Worm (Caenorhabditis elegans): ENCODE measurements around the gene arrd-10.

The arrd-10 gene

ce11 chrII:12965138-12965537, 25.2 kb downstream of the arrd-10 start:
- TF ChIP-seq cnd-1 (tag; optimal IDR thresholded peaks at IDR 0.05): no peak
- peak; percentile 90 for TF ChIP-seq elt-1 (tag; optimal IDR thresholded peaks at IDR 0.05; ENCODE audit: borderline replicate concordance, insufficient read depth)

ce11 chrII:12965538-12965588, 25.5 kb downstream of the arrd-10 start, which contains the start of gene ptr-18:
Gene ptr-18, plus strand, starts transcription at chrII:12965546.
- no peak for TF ChIP-seq tbx-8 (GFP tag; optimal IDR thresholded peaks at IDR 0.05)
- no peak for TF ChIP-seq mab-5 (tag; optimal IDR thresholded peaks at IDR 0.05)
- no peak for TF ChIP-seq drap-1 (GFP tag; optimal IDR thresholded peaks at IDR 0.05)
- TF ChIP-seq pha-4 (tag; optimal IDR thresholded peaks at IDR 0.05): no peak
- TF ChIP-seq ces-1 (GFP tag; optimal IDR thresholded peaks at IDR 0.05): no peak
- no peak for TF ChIP-seq ham-2 (GFP tag; optimal IDR thresholded peaks at IDR 0.05)
- TF ChIP-seq elt-1 (tag; optimal IDR thresholded peaks at IDR 0.05; ENCODE audit: borderline replicate concordance, insufficient read depth): no peak
- TF ChIP-seq ceh-43 (GFP tag; optimal IDR thresholded peaks at IDR 0.05): no peak
- no peak for TF ChIP-seq cnd-1 (tag; optimal IDR thresholded peaks at IDR 0.05)
- TF ChIP-seq ztf-11 (tag; optimal IDR thresholded peaks at IDR 0.05): no peak
- TF ChIP-seq M03D4.4 (tag; optimal IDR thresholded peaks at IDR 0.05): no peak
- no peak for TF ChIP-seq nhr-76 (tag; optimal IDR thresholded peaks at IDR 0.05)

DNA sequence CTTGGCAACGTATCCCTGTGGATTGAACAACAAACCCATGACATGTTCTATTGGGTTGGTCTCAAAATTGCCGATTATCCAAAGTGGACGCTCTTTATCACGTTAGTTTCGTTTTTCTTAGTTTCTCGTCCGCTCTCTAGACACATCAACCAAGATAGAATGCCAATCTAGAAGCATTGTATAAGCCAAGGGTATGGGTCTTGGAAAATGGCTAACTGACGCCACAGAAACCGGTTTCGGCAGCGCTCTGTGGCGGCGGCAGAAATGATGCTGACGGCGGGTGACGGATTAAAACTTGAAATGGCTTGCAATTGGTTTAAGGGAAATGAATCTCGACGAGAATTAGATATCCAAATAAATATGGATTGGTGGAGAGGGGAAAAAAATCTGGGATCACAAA, 25.7 kb downstream of the arrd-10 start:
- TF ChIP-seq elt-1 (tag; optimal IDR thresholded peaks at IDR 0.05; ENCODE audit: borderline replicate concordance, insufficient read depth) (no peak), unc-120 (tag; optimal IDR thresholded peaks at IDR 0.05; ENCODE audit: poor library complexity, severe bottlenecking) (no peak), drap-1 (GFP tag; optimal IDR thresholded peaks at IDR 0.05) (no peak), unc-39 (tag; optimal IDR thresholded peaks at IDR 0.05) (no peak), nhr-76 (tag; optimal IDR thresholded peaks at IDR 0.05) (no peak), lsy-2 (tag; optimal IDR thresholded peaks at IDR 0.05) (no peak), nhr-12 (tag; optimal IDR thresholded peaks at IDR 0.05) (no peak), zip-8 (tag; optimal IDR thresholded peaks at IDR 0.05) (no peak)

- TF ChIP-seq flh-1 (GFP tag; optimal IDR thresholded peaks at IDR 0.05) (no peak), unc-62 (GFP tag; optimal IDR thresholded peaks at IDR 0.05) (no peak), lsy-2 (tag; optimal IDR thresholded peaks at IDR 0.05) (no peak), zip-8 (tag; optimal IDR thresholded peaks at IDR 0.05) (peak; percentile 100), M03D4.4 (tag; optimal IDR thresholded peaks at IDR 0.05) (no peak), ztf-11 (tag; optimal IDR thresholded peaks at IDR 0.05) (no peak), ceh-43 (GFP tag; optimal IDR thresholded peaks at IDR 0.05) (no peak), nhr-76 (tag; optimal IDR thresholded peaks at IDR 0.05) (no peak)
Observed at ce11 chrII:12966274-12966673, 26.4 kb downstream of the arrd-10 start.

- TF ChIP-seq ceh-83 (GFP tag; optimal IDR thresholded peaks at IDR 0.05) (peak; percentile 56), mab-5 (tag; optimal IDR thresholded peaks at IDR 0.05) (no peak), flh-1 (GFP tag; optimal IDR thresholded peaks at IDR 0.05) (no peak), ceh-39 (tag; optimal IDR thresholded peaks at IDR 0.05) (no peak)
Observed at ce11 chrII:12968448-12968969, 28.6 kb downstream of the arrd-10 start.

DNA sequence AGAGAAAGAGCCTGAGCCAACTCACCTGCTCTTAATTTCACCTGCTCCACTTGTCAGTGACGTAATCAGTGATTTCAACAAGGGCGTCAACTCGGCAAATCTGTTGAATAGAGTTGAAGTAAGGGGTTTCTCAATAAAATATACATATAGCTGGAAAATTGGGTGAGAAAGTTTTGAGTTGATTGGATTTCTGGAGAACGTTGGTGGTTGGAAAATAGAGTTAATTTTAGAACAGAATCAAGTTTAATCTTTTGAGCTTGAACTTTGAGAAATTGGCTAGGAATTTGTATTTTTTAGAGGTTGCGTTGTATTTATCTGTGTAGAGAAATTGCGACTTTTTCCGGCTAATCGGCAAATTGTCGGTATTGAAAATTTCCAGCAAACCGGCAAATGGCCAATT, 29.7 kb downstream of the arrd-10 start, which contains the start of gene Y38F1A.4:
Gene Y38F1A.4 (minus strand): TSS at position 101 of the 400 bp plus-strand sequence.
- TF ChIP-seq lin-13 (tag; optimal IDR thresholded peaks at IDR 0.05) (no peak), zip-8 (tag; optimal IDR thresholded peaks at IDR 0.05) (peak; percentile 1)

DNA sequence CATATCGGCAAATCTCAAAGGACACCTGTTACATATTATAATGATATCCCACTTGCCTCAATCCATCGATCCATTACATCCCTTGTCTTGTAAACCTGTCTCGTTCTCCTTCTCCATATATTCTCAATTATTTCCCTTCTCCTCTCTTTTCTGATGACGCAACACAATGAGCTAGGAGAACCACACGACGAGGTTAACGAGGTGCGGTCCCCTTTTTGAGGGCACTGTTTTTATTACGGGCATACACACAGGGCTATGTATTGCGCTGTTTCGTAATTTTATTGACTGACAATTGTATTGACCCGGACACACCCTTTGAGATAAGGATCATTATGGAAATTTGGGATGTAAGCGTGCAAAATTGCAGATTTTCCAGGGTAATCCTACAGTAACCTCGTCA, 38.8 kb downstream of the arrd-10 start:
- no peak for TF ChIP-seq drap-1 (GFP tag; optimal IDR thresholded peaks at IDR 0.05)
- no peak for TF ChIP-seq lin-13 (tag; optimal IDR thresholded peaks at IDR 0.05)
- no peak for TF ChIP-seq lsy-2 (tag; optimal IDR thresholded peaks at IDR 0.05)
- no peak for TF ChIP-seq flh-1 (GFP tag; optimal IDR thresholded peaks at IDR 0.05)
- TF ChIP-seq zip-8 (tag; optimal IDR thresholded peaks at IDR 0.05): peak; percentile 96
- TF ChIP-seq M03D4.4 (tag; optimal IDR thresholded peaks at IDR 0.05): no peak
- no peak for TF ChIP-seq ces-1 (GFP tag; optimal IDR thresholded peaks at IDR 0.05)
- TF ChIP-seq ceh-39 (tag; optimal IDR thresholded peaks at IDR 0.05): no peak
- TF ChIP-seq unc-120 (tag; optimal IDR thresholded peaks at IDR 0.05; ENCODE audit: poor library complexity, severe bottlenecking): no peak
- no peak for TF ChIP-seq elt-3 (tag; optimal IDR thresholded peaks at IDR 0.05)
- no peak for TF ChIP-seq lin-32 (GFP tag; optimal IDR thresholded peaks at IDR 0.05)
- peak; percentile 99 for TF ChIP-seq nhr-2 (tag; optimal IDR thresholded peaks at IDR 0.05)
- peak; percentile 23 for TF ChIP-seq ceh-83 (GFP tag; optimal IDR thresholded peaks at IDR 0.05)
- TF ChIP-seq mls-2 (tag; optimal IDR thresholded peaks at IDR 0.05): no peak
- TF ChIP-seq unc-62 (GFP tag; optimal IDR thresholded peaks at IDR 0.05): peak; percentile 46
- TF ChIP-seq bed-3 (GFP tag; optimal IDR thresholded peaks at IDR 0.05): no peak
- no peak for TF ChIP-seq tbx-8 (GFP tag; optimal IDR thresholded peaks at IDR 0.05)
- no peak for TF ChIP-seq cnd-1 (tag; optimal IDR thresholded peaks at IDR 0.05)
- TF ChIP-seq ham-2 (GFP tag; optimal IDR thresholded peaks at IDR 0.05): no peak
- no peak for TF ChIP-seq snpc-4 (tag; optimal IDR thresholded peaks at IDR 0.05)
- no peak for TF ChIP-seq hlh-1 (tag; optimal IDR thresholded peaks at IDR 0.05)
- TF ChIP-seq nhr-28 (tag; optimal IDR thresholded peaks at IDR 0.05): no peak
